Fruit fly (Drosophila melanogaster): ENCODE measurements around the gene CG14153.

dm6 chr3L:10658362-10659127 lies 15.2 kb downstream of the CG14153 start:
- TF ChIP-seq kay (GFP tag; ENCODE audit: borderline replicate concordance): no peak
- no peak for TF ChIP-seq tj (GFP tag; optimal IDR thresholded peaks at IDR 0.05)

Data from whole organism, adult.